Fruit fly (Drosophila melanogaster): ENCODE data around the gene Diedel3.

Diedel3 gene

DNA sequence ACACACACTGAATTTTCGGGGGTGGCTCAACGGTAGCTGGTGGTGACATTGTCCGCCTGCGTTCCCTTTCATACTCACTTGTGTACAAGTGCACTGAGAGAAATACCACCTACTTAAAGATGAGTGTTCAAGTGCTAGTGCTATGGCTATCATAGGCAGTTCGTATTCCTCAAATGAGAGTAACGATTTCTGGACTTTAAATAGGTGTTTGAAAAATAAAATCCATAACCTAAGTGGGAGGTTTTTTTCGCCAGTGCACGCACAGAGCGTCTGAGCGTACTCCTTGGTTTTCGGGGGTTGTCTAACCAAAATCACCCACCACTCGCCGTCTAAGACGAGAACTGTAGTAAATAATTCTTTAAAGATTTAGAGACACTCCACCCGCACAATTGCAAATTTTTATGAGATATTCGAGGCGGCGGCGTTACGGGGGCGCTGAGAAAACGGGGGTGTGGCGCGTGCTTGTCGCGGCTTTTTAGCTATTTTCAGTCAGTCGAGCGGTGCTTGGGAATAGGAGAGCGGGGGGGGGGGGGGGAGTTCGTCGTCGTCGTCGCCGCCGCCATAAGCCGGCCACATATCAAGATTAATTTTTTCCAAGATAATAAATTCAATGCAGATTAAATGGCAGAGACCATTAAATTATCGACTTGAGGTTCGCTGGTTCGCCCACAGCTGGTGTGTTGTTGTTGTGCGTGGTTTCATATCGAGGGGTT lies 32.0 kb upstream of the Diedel3 start (continued):
- peak; percentile 28 for TF ChIP-seq Sox14 (GFP tag; optimal IDR thresholded peaks at IDR 0.05)
- TF ChIP-seq CG15336 (GFP tag; IDR thresholded peaks at IDR 0.05), result no peak
- TF ChIP-seq Hr39 (GFP tag; optimal IDR thresholded peaks at IDR 0.05), result peak; percentile 50
- peak; percentile 53 for TF ChIP-seq lz (GFP tag; optimal IDR thresholded peaks at IDR 0.05)
- TF ChIP-seq Hr4 (GFP tag; optimal IDR thresholded peaks at IDR 0.05), result no peak
- peak; percentile 21 for TF ChIP-seq CG34406 (GFP tag; optimal IDR thresholded peaks at IDR 0.05)
- peak in 1 of 2 experiments; percentile 21 for TF ChIP-seq ss (GFP tag; optimal IDR thresholded peaks at IDR 0.05)
- no peak for TF ChIP-seq fd59A (GFP tag; optimal IDR thresholded peaks at IDR 0.05)
- TF ChIP-seq salr (GFP tag; optimal IDR thresholded peaks at IDR 0.05), result no peak
- TF ChIP-seq fd85E (GFP tag; optimal IDR thresholded peaks at IDR 0.05), result no peak
- no peak for TF ChIP-seq Hr38 (GFP tag; optimal IDR thresholded peaks at IDR 0.05)
- TF ChIP-seq Eip75B (GFP tag; optimal IDR thresholded peaks at IDR 0.05), result peak; percentile 29
- peak; percentile 23 for TF ChIP-seq vri (GFP tag; optimal IDR thresholded peaks at IDR 0.05)
- TF ChIP-seq CG6792 (GFP tag; optimal IDR thresholded peaks at IDR 0.05), result peak; percentile 50
- peak; percentile 29 for TF ChIP-seq CG6854 (GFP tag; optimal IDR thresholded peaks at IDR 0.05)
- peak; percentile 12 for TF ChIP-seq acj6 (GFP tag; optimal IDR thresholded peaks at IDR 0.05)
- TF ChIP-seq achi (GFP tag; optimal IDR thresholded peaks at IDR 0.05), result peak; percentile 5
- peak; percentile 30 for TF ChIP-seq pdm3 (GFP tag; optimal IDR thresholded peaks at IDR 0.05)
- no peak for TF ChIP-seq CG32006 (GFP tag; optimal IDR thresholded peaks at IDR 0.05)
- no peak for TF ChIP-seq Gug (GFP tag; IDR thresholded peaks at IDR 0.05)
- no peak for TF ChIP-seq CG11762 (GFP tag; optimal IDR thresholded peaks at IDR 0.05; ENCODE audit: insufficient read depth)
- peak; percentile 58 for TF ChIP-seq topi (GFP tag; optimal IDR thresholded peaks at IDR 0.05)
- peak; percentile 31 for TF ChIP-seq CG1621 (tag; optimal IDR thresholded peaks at IDR 0.05)
- TF ChIP-seq CG3032 (tag; optimal IDR thresholded peaks at IDR 0.05), result peak; percentile 16
- TF ChIP-seq svp (GFP tag), result peak; percentile 76
- TF ChIP-seq CG11902 (GFP tag; optimal IDR thresholded peaks at IDR 0.05), result peak; percentile 8
- peak; percentile 20 for TF ChIP-seq fkh (GFP tag; optimal IDR thresholded peaks at IDR 0.05)
- no peak for TF ChIP-seq CG6808 (GFP tag; optimal IDR thresholded peaks at IDR 0.05)
- no peak for TF ChIP-seq dac (GFP tag; optimal IDR thresholded peaks at IDR 0.05)
- no peak for TF ChIP-seq CG7368 (GFP tag; optimal IDR thresholded peaks at IDR 0.05)
- TF ChIP-seq CG10631 (GFP tag; optimal IDR thresholded peaks at IDR 0.05), result peak; percentile 18
- no peak for TF ChIP-seq Lpt (GFP tag; optimal IDR thresholded peaks at IDR 0.05)
- peak; percentile 52 for TF ChIP-seq CG31627 (GFP tag; optimal IDR thresholded peaks at IDR 0.05)
- TF ChIP-seq CG8119 (GFP tag; IDR thresholded peaks at IDR 0.05), result no peak
- no peak for TF ChIP-seq CG16779 (tag; optimal IDR thresholded peaks at IDR 0.05)
- no peak for TF ChIP-seq eg (GFP tag; IDR thresholded peaks at IDR 0.05)
- TF ChIP-seq Sox102F (GFP tag; optimal IDR thresholded peaks at IDR 0.05), result peak; percentile 60

DNA sequence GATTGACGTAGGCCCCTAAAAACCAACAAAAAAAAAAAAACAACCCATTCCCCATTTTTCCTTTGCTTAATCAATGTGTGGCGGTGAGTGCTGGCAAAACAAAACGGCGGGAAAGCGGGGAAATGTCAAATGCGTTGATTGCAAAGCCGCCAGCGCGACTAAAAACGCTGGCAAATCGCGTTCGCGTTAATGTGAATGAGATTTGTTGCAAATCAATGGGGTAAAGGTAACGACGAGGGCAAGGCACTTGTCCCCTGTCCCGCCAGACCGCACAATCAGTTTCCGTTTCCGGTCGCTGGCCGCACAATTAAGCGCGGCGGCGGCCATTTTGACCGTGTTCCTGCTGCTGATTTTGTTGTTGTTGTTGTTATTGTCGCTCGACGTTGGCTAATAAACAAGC lies 30.2 kb upstream of the Diedel3 start:
- TF ChIP-seq Sox14 (GFP tag; optimal IDR thresholded peaks at IDR 0.05) (no peak), pdm3 (GFP tag; optimal IDR thresholded peaks at IDR 0.05) (no peak), CG10669 (GFP tag; optimal IDR thresholded peaks at IDR 0.05) (no peak), CG8119 (GFP tag; IDR thresholded peaks at IDR 0.05) (no peak), CG11762 (GFP tag; optimal IDR thresholded peaks at IDR 0.05; ENCODE audit: insufficient read depth) (no peak), CG8319 (GFP tag; optimal IDR thresholded peaks at IDR 0.05) (no peak), vri (GFP tag; optimal IDR thresholded peaks at IDR 0.05) (no peak), Gug (GFP tag; IDR thresholded peaks at IDR 0.05) (no peak), Eip78C (GFP tag) (no peak), acj6 (GFP tag; optimal IDR thresholded peaks at IDR 0.05) (no peak), Sox15 (GFP tag; optimal IDR thresholded peaks at IDR 0.05) (no peak)
